Fruit fly (Drosophila melanogaster): ENCODE measurements around the gene CG3635.

CG3635 gene

DNA sequence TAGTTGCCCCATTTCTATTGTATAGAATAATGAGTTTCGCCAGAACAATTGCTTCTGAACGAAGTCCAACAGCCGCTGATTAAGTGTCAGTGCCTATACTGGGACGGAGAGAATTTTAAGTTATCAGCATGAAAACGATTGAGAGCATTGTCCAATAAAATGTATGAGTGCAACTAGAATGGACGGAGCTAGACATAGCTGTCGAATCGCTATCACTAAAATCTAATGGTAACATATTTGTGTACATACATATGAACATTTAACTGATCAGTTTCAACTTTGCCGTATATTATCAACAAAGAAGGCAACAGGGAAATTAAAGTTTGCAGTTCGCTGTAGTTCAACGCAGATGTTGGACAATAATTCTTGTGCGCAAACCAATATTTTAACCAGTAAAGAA lies at the start of gene CG3635:
TSS of gene CG3635 (plus strand) at position 315 of the 400 bp plus-strand sequence.
- TF ChIP-seq pan (optimal IDR thresholded peaks at IDR 0.05), result no peak
- no peak for TF ChIP-seq CG8478 (optimal IDR thresholded peaks at IDR 0.05)
- no peak for TF ChIP-seq usp (GFP tag; optimal IDR thresholded peaks at IDR 0.05)
- TF ChIP-seq psq (optimal IDR thresholded peaks at IDR 0.05), result no peak
- TF ChIP-seq EcR (GFP tag; optimal IDR thresholded peaks at IDR 0.05), result no peak
- TF ChIP-seq Dll (optimal IDR thresholded peaks at IDR 0.05), result no peak

DNA sequence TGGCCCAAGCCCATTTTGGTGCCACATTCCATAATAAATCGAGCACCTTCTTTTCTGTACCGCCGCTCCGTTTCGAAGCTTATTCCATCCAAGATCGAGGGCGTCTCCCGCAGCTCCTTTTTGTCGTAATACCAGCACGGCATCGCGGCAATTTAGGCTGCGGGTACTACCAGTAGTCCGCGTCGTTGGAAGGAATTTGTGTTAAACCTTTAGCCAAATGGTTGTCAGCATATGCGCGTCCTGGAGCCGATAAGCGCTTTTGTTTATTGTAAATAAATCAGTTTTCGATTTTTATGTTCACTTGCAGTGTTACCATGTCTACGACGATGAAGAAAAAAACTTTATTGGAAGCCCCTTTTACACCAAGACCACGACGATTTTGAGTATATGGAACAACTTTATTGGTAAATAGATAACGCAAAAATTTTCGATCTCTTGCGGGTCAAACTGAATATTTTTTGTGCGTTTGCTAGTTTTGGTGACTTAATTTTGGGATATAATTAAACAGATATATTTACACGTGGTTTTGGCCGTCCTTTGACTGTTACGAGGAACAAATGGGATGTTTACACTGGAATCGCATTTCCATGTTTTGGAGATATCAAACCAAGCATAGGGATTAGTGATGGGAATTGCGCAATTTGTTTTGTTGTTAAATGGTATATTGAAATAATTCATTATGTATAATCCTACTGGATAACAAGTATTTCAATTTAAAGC lies 45.5 kb upstream of the CG3635 start, which contains the start of gene CycK:
TSS of gene CycK (minus strand) at position 562 of the 720 bp plus-strand sequence.
- TF ChIP-seq usp (GFP tag; optimal IDR thresholded peaks at IDR 0.05) (no peak), psq (optimal IDR thresholded peaks at IDR 0.05) (no peak), CG8478 (optimal IDR thresholded peaks at IDR 0.05) (no peak), EcR (GFP tag; optimal IDR thresholded peaks at IDR 0.05) (no peak), Dll (optimal IDR thresholded peaks at IDR 0.05) (no peak), pan (optimal IDR thresholded peaks at IDR 0.05) (no peak)

DNA sequence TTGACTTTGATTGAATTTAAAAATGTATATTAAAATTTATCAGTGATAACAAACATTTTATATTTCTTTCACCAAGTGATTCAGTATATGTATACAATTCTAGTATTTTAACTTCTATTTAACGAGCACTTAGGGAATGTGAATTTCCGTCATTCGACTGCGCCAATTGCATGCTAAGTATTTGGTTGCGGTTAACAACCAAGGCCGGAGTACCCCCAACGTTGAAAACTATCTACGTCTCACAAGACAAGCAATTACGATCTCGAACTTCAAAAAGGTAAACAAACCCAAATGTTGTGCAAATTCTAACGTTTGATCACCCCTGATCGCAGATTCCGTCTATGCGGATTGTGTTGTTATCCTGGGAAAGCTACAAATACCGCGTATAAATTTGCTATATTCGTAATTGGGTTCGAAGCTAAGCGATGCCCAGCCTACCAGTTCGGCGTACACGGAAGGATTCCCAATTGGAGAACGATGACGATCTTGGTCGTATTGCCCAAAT lies 44.0 kb upstream of the CG3635 start, which contains the start of gene CG42748:
TSS of gene CG42748 (plus strand) at position 51 of the 505 bp plus-strand sequence.
- TF ChIP-seq psq (optimal IDR thresholded peaks at IDR 0.05), result no peak
- TF ChIP-seq EcR (GFP tag; optimal IDR thresholded peaks at IDR 0.05), result no peak
- TF ChIP-seq usp (GFP tag; optimal IDR thresholded peaks at IDR 0.05), result no peak
- TF ChIP-seq pan (optimal IDR thresholded peaks at IDR 0.05), result no peak
- no peak for TF ChIP-seq CG8478 (optimal IDR thresholded peaks at IDR 0.05)
- TF ChIP-seq Dll (optimal IDR thresholded peaks at IDR 0.05), result no peak

DNA sequence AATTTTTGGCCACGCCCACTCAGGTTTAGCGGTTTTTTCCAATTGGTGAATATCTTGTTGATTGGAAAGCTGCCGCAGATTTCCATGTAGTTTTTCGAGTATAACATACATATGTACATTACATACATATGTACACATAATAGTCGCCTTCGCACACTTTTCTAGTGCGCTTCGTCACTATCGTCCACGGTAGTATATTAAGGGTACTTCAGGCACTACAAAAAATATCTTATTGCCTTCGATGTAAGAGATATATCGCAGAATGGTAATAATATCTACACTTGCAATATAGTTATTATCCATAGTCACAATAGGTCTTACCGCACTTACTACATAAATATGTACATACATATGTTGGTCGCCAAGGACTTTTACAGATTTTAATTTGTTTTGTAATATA lies 42.2 kb upstream of the CG3635 start:
- TF ChIP-seq psq (optimal IDR thresholded peaks at IDR 0.05) (no peak), pan (optimal IDR thresholded peaks at IDR 0.05) (no peak), usp (GFP tag; optimal IDR thresholded peaks at IDR 0.05) (no peak), EcR (GFP tag; optimal IDR thresholded peaks at IDR 0.05) (no peak), Dll (optimal IDR thresholded peaks at IDR 0.05) (no peak), CG8478 (optimal IDR thresholded peaks at IDR 0.05) (no peak)

DNA sequence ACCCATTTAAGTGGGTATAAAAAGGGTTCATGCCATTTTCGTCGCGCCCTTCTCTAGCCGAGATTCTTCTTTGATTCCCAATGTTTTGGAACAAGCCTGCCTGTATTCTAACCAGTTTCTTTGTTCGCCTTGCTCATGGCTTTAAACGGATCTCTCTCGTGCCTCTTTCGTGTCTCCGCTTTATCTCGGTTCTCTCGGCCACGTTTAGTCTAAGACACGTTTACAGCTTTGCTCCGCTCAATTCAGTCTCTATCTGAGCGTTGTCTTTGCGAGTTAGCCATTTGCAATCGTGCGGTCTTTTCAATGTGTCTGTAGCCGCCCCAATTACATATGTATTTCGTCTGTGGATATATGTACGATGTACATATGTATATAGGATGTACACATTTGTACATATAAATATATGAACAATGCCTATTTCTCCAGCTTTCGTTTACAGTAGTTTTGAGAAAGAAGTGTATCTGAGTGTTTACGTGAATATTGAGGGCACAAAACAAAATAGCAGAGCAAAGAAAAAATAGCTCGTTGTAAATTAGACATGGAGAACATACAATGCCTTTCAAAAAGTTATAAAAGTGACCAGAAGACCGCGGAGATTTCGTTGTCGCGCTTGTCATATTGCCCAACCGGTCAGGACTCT lies 41.0 kb upstream of the CG3635 start:
- TF ChIP-seq pan (optimal IDR thresholded peaks at IDR 0.05), result no peak
- no peak for TF ChIP-seq EcR (GFP tag; optimal IDR thresholded peaks at IDR 0.05)
- no peak for TF ChIP-seq usp (GFP tag; optimal IDR thresholded peaks at IDR 0.05)
- TF ChIP-seq psq (optimal IDR thresholded peaks at IDR 0.05), result no peak
- TF ChIP-seq Dll (optimal IDR thresholded peaks at IDR 0.05), result no peak
- no peak for TF ChIP-seq CG8478 (optimal IDR thresholded peaks at IDR 0.05)

DNA sequence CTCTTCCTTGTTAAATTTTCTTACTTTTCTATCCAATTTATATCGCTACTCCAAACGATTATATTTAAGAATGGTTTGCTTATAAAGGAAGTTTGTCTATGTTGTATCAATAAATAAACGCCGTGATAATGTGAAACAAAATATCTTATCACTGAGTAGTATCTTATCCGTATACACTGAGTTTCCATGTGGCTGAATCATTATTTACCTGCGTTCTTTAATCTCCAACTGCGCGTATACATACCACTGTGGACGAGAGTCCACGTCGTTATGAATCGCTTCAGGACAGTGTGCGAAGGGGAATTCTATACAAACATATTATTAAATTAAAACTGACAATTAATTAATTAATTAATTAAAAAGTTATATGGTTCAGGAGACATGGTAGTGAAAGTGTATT lies 35.9 kb upstream of the CG3635 start:
- no peak for TF ChIP-seq pan (optimal IDR thresholded peaks at IDR 0.05)
- TF ChIP-seq usp (GFP tag; optimal IDR thresholded peaks at IDR 0.05), result no peak
- no peak for TF ChIP-seq EcR (GFP tag; optimal IDR thresholded peaks at IDR 0.05)
- TF ChIP-seq Dll (optimal IDR thresholded peaks at IDR 0.05), result no peak
- no peak for TF ChIP-seq CG8478 (optimal IDR thresholded peaks at IDR 0.05)
- no peak for TF ChIP-seq psq (optimal IDR thresholded peaks at IDR 0.05)

DNA sequence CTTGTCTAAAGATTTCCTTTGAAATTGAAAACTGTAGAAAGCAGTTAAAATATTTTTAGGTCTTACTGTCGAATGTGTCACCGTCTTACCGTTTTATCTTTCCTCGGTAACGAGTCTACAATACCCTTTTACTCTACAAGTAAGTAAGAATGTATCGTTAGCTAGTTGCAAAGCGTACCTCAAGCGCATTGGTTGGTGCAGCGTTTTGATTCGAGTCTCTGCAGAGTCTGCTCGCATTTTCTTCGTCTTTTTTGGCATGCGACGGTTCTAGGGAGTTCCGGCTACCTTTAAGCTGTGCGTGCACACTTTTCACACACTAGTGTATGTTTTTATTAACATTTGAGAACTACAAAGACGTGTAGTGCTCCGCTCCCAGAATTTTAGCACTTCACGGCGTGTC lies 35.3 kb upstream of the CG3635 start:
- no peak for TF ChIP-seq CG8478 (optimal IDR thresholded peaks at IDR 0.05)
- TF ChIP-seq psq (optimal IDR thresholded peaks at IDR 0.05), result no peak
- no peak for TF ChIP-seq pan (optimal IDR thresholded peaks at IDR 0.05)
- no peak for TF ChIP-seq EcR (GFP tag; optimal IDR thresholded peaks at IDR 0.05)
- no peak for TF ChIP-seq Dll (optimal IDR thresholded peaks at IDR 0.05)
- no peak for TF ChIP-seq usp (GFP tag; optimal IDR thresholded peaks at IDR 0.05)

DNA sequence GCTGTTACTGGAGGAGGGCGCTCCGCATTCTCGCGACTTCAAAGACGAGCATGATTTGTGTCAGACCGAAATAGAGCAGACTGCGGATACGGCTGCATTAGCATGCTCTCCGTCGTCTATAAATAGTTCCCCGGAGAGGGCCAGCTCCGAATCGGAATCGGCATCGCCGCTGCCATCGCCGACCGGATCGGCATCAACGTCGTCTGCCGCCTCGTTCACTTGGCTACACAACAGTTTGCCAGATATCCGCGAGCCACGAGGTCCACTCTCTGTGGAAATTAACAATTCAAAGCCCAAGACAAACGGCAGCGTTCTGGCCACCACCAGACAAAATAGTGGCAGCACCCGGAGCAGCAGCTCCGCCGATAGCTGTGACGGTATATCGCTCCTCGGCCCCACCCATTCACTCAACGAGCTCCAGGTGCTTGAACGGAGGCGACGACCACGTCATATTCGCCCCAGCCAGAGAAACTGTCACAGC lies 32.5 kb upstream of the CG3635 start:
- TF ChIP-seq CG8478 (optimal IDR thresholded peaks at IDR 0.05), result no peak
- no peak for TF ChIP-seq pan (optimal IDR thresholded peaks at IDR 0.05)
- TF ChIP-seq psq (optimal IDR thresholded peaks at IDR 0.05), result no peak
- TF ChIP-seq usp (GFP tag; optimal IDR thresholded peaks at IDR 0.05), result no peak
- TF ChIP-seq EcR (GFP tag; optimal IDR thresholded peaks at IDR 0.05), result no peak
- no peak for TF ChIP-seq Dll (optimal IDR thresholded peaks at IDR 0.05)

DNA sequence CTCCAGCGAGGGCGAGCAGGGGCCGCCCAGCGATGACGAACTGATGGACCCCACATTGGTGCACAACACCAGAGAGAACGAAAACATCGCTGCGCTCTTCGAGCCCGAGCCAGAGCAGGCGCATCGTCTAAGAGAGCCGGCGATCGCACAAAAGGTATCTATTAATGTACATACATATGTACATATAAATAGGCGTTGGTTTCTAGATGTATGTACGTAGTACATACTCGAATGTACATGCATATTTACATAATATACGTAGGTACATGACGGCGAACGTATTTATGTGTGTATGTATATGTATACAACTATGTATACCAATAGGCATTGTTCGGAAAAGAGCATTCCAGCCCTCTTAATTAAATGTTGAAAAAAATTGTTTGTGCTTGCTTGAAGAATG lies 31.1 kb upstream of the CG3635 start:
- TF ChIP-seq EcR (GFP tag; optimal IDR thresholded peaks at IDR 0.05) (no peak), Dll (optimal IDR thresholded peaks at IDR 0.05) (no peak)

DNA sequence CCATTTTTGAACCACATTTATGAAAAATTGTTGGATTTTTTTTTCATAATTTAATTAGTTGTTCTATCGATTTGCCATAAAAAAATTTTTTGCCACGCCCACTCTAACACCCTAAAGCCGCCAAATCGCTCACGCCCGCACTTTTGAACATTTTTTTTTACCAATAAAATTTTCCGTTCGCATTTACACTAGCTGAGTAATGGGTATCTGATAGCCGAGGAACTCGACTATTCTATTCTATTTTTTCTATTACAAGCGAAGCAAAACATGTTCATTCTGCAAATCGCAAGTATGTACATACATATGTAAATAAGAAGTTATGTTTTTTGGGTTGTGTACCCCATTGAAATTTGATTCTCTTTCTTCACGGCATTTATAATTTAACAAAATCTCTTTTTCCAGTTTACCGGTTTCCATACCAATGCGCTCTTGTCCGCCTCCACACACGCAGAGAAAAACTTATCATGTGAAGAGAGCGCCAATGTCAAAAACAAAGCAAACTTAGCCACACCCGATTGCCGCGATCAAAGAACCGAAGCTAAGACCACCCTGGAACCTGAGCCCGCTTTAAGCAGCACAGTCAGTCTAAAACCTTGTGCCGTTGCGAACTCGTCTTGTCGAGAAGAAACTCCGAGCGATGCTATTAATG lies 29.8 kb upstream of the CG3635 start:
- no peak for TF ChIP-seq Dll (optimal IDR thresholded peaks at IDR 0.05)
- TF ChIP-seq pan (optimal IDR thresholded peaks at IDR 0.05), result no peak
- no peak for TF ChIP-seq psq (optimal IDR thresholded peaks at IDR 0.05)
- TF ChIP-seq CG8478 (optimal IDR thresholded peaks at IDR 0.05), result no peak
- TF ChIP-seq EcR (GFP tag; optimal IDR thresholded peaks at IDR 0.05), result no peak
- TF ChIP-seq usp (GFP tag; optimal IDR thresholded peaks at IDR 0.05), result no peak

DNA sequence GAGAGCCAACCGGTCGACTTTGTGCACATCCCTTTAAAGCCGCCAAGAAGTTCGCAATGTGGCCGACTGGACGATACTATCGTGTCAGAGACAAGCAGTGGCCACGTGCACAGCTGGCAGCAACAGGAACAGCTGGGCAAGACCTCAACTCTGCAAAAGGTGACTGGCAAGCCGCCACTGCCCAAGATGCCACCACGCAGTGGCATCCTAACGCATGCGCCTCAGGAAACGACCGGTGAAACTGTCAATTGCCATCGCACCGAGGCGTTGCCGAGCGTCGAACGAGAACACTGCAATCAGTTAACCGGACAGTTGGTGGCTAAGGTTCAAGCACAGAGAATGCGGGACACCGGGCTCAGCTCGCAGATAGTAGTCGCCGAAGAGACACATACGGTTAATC lies 29.0 kb upstream of the CG3635 start:
- TF ChIP-seq pan (optimal IDR thresholded peaks at IDR 0.05), result no peak
- TF ChIP-seq usp (GFP tag; optimal IDR thresholded peaks at IDR 0.05), result no peak
- no peak for TF ChIP-seq EcR (GFP tag; optimal IDR thresholded peaks at IDR 0.05)
- TF ChIP-seq psq (optimal IDR thresholded peaks at IDR 0.05), result no peak
- TF ChIP-seq CG8478 (optimal IDR thresholded peaks at IDR 0.05), result no peak
- no peak for TF ChIP-seq Dll (optimal IDR thresholded peaks at IDR 0.05)

DNA sequence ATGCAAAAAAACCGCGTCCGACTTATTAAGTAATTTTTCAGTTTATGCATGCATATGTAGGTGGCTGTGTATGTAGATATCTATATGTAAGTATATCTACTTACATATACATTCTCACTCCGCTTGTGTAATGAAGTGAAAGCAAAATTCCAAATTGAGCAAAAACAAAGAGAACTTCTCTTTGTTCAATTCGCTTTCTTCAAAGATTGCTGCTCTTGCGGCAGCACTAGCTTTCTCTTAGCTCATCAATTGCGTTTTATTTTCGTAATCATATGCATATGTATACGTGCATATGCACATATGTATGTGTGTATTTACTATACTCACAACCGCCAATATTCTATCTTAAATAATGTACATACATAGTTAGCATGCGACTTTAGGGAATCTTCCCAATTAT lies 26.5 kb upstream of the CG3635 start:
- no peak for TF ChIP-seq Dll (optimal IDR thresholded peaks at IDR 0.05)
- TF ChIP-seq CG8478 (optimal IDR thresholded peaks at IDR 0.05), result no peak
- TF ChIP-seq psq (optimal IDR thresholded peaks at IDR 0.05), result no peak
